Fruit fly (Drosophila melanogaster) whole organism, pupa: Measurements from ENCODE around the gene TTLL4A.
A peak's percentile ranks its signal among the peaks of the same experiment; 100 is the strongest.

ENCODE experiments used
- CG10348 ChIP-seq: fragments of 200-800 bp; sonication (Bioruptor generic); IDR thresholded peaks from 2 replicates; pipeline ENCODE4 v1.3.6; 2022; ENCODE audit warnings: missing biosample characterization, missing genetic modification characterization
- CG12605 ChIP-seq: fragments of 200-800 bp; sonication (Bioruptor generic); IDR thresholded peaks from 2 replicates; pipeline ENCODE4 v1.3.6; 2022; ENCODE audit warnings: missing biosample characterization, missing genetic modification characterization
- CG13204 ChIP-seq: fragments of 200-800 bp; sonication (Bioruptor generic); optimal IDR thresholded peaks from 2 replicates; lab custom pipeline; 2018; ENCODE audit warnings: missing biosample characterization, mild to moderate bottlenecking, missing genetic modification characterization, moderate library complexity
- CG14655 ChIP-seq: fragments of 200-800 bp; sonication (Bioruptor generic); optimal IDR thresholded peaks from 3 replicates; lab custom pipeline; 2017; ENCODE audit warnings: mild to moderate bottlenecking, missing biosample characterization, missing genetic modification reagents, missing genetic modification characterization
- CG15710 ChIP-seq: fragments of 200-800 bp; sonication (Bioruptor generic); optimal IDR thresholded peaks from 2 replicates; lab custom pipeline; 2018; ENCODE audit warnings: missing biosample characterization, mild to moderate bottlenecking, missing genetic modification characterization, moderate library complexity
- CG17806 ChIP-seq: fragments of 200-800 bp; sonication (Bioruptor generic); optimal IDR thresholded peaks from 2 replicates; lab custom pipeline; 2018; ENCODE audit warnings: missing biosample characterization, mild to moderate bottlenecking, missing genetic modification characterization, moderate library complexity
- CG32121 ChIP-seq: fragments of 200-800 bp; sonication (Bioruptor generic); IDR thresholded peaks from 2 replicates; pipeline ENCODE4 v1.3.6; 2022; ENCODE audit warnings: missing biosample characterization, missing genetic modification characterization
- CG34367 ChIP-seq: fragments of 200-800 bp; sonication (Bioruptor generic); optimal IDR thresholded peaks from 2 replicates; lab custom pipeline; 2018; ENCODE audit warnings: missing biosample characterization, mild to moderate bottlenecking, missing genetic modification characterization
- CG4496 ChIP-seq: fragments of 200-800 bp; sonication (Bioruptor generic); IDR thresholded peaks from 3 replicates; pipeline ENCODE4 v1.3.6; 2022; ENCODE audit warnings: missing biosample characterization, missing genetic modification characterization
- CG8159 ChIP-seq: fragments of 200-800 bp; sonication (Bioruptor generic); optimal IDR thresholded peaks from 3 replicates; lab custom pipeline; 2018; ENCODE audit warnings: missing biosample characterization, mild to moderate bottlenecking, missing genetic modification characterization, moderate library complexity
- CG8301 ChIP-seq: fragments of 200-800 bp; sonication (Bioruptor generic); optimal IDR thresholded peaks from 2 replicates; lab custom pipeline; 2018; ENCODE audit warnings: missing biosample characterization, mild to moderate bottlenecking, missing genetic modification characterization
- CG9948 ChIP-seq: fragments of 200-800 bp; sonication (Bioruptor generic); optimal IDR thresholded peaks from 2 replicates; lab custom pipeline; 2018; ENCODE audit warnings: missing biosample characterization, mild to moderate bottlenecking, missing genetic modification characterization, moderate library complexity
- D1 ChIP-seq: fragments of 200-800 bp; sonication (Bioruptor generic); optimal IDR thresholded peaks from 2 replicates; lab custom pipeline; 2018; ENCODE audit warnings: missing biosample characterization, mild to moderate bottlenecking, missing genetic modification characterization, moderate library complexity
- EcR ChIP-seq: fragments of 200-800 bp; sonication (Bioruptor generic); optimal IDR thresholded peaks from 3 replicates; lab custom pipeline; 2019; ENCODE audit warnings: missing biosample characterization, missing genetic modification characterization, mild to moderate bottlenecking, moderate library complexity, missing genetic modification reagents
- Ets98B ChIP-seq: fragments of 200-800 bp; sonication (Bioruptor generic); IDR thresholded peaks from 2 replicates; pipeline ENCODE4 v1.3.6; 2022; ENCODE audit warnings: missing biosample characterization, missing genetic modification characterization
- Pif1A ChIP-seq: fragments of 200-800 bp; sonication (Bioruptor generic); optimal IDR thresholded peaks from 3 replicates; lab custom pipeline; 2016; ENCODE audit warnings: missing biosample characterization, missing genetic modification characterization
- Pif1B ChIP-seq: fragments of 200-800 bp; sonication (Bioruptor generic); optimal IDR thresholded peaks from 3 replicates; lab custom pipeline; 2016; ENCODE audit warnings: missing biosample characterization, missing genetic modification characterization
- Snoo ChIP-seq: fragments of 200-800 bp; sonication (Bioruptor generic); optimal IDR thresholded peaks from 3 replicates; lab custom pipeline; 2017; ENCODE audit warnings: missing biosample characterization, mild to moderate bottlenecking, missing genetic modification characterization, inconsistent platforms
- fd96Ca ChIP-seq: fragments of 200-800 bp; sonication (Bioruptor generic); IDR thresholded peaks from 3 replicates; pipeline ENCODE4 v1.3.6; 2022; ENCODE audit warnings: missing biosample characterization, missing genetic modification characterization
- gl ChIP-seq: fragments of 200-800 bp; sonication (Bioruptor generic); optimal IDR thresholded peaks from 2 replicates; lab custom pipeline; 2018; ENCODE audit warnings: missing biosample characterization, mild to moderate bottlenecking, missing genetic modification characterization
- rn ChIP-seq: fragments of 200-800 bp; sonication (Bioruptor generic); IDR thresholded peaks from 2 replicates; pipeline ENCODE4 v1.3.6; 2022; ENCODE audit warnings: missing biosample characterization, missing genetic modification characterization

Gene TTLL4A

DNA sequence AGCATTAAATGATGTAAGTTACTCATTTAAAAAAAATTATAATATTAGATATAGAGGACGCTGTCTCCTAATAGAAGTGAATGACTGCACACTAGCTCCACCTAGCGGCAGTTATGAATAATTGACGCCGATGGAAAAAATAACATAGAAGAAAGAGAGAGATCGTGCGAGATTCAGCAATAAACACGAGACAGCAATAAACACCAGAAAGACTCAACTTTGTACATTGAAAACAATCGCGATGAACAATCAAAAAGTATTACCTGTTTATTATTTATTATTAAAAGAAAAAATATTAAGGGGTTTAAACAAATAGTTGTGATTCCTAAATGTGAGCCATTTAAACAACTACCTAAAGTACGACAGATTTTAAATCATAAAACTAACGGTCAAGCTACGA lies 3.1 kb upstream of the TTLL4A start:
- TF ChIP-seq CG10348 (GFP tag; lab: Robert Waterston, UW) (no peak), CG8301 (tag; lab: Kevin White, UChicago) (no peak), Ets98B (peak; percentile 70), CG4496 (GFP tag; lab: Robert Waterston, UW) (peak; percentile 52; the same call in 2 of the 3 replicates), Pif1B (GFP tag; lab: Kevin White, UChicago) (no peak), Snoo (tag; lab: Kevin White, UChicago) (no peak), CG32121 (peak; percentile 46), EcR (GFP tag; lab: Kevin White, UChicago) (no peak), CG15710 (tag; lab: Kevin White, UChicago) (no peak), CG8159 (tag; lab: Kevin White, UChicago) (no peak), CG17806 (tag; lab: Kevin White, UChicago) (peak; percentile 6)

DNA sequence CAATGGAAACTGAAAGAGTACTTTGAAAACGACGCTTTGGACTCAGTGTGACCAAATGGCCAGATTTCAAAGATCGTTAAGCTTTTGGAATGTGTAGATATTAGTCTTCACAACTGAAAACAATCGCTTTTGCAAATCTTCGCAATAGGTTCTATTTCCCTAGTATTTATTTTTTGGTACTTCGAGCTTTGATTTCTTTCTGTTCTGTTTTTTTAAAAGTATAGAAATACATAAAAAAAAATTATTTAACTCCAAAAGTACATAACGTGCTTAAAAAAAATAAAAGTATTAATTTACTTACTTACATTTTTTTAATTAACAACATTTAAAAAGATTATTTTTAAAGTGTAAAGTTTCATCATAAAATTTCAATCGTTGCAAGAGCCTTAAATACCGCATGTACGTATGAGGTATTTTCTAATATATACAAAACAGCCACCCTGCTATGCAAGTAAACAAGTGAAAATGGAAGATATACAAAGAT lies 1.8 kb upstream of the TTLL4A start, which contains the start of the genes piwi and CG12253:
TSS of gene piwi (minus strand) at position 51 of the 484 bp plus-strand sequence.
TSS of gene CG12253 (plus strand) at position 437 of the 484 bp plus-strand sequence.
- no peak for TF ChIP-seq CG32121
- TF ChIP-seq CG9948 (tag; lab: Kevin White, UChicago), result peak; percentile 74
- no peak for TF ChIP-seq EcR (GFP tag; lab: Kevin White, UChicago)
- peak; percentile 85 for TF ChIP-seq CG15710 (tag; lab: Kevin White, UChicago)
- TF ChIP-seq CG10348 (GFP tag; lab: Robert Waterston, UW), result no peak; the same call in 1 of the 2 replicates
- TF ChIP-seq Snoo (tag; lab: Kevin White, UChicago), result peak; percentile 55
- peak; percentile 70 for TF ChIP-seq CG34367 (tag; lab: Kevin White, UChicago)
- TF ChIP-seq, all 21 proteins: peak for 4

DNA sequence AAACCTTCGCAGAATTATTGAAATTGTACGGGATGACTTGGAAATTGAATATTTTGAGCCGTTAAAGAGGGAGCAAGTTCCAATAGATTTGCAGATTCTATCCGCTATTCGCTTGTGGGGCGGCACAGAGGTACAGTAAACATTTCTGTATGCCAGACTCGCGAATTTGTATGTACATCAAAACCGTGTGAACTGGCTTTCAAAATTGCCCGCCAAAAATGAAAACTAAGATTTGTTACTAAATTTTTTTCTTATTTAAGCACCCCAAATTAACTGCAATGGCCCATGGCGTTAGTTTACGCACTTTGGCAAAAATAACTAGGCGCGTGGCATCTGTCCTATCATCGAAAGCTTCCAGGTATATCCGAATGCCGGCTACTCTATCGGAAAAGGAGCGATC lies 1.2 kb upstream of the TTLL4A start:
- TF ChIP-seq EcR (GFP tag; lab: Kevin White, UChicago), result no peak
- TF ChIP-seq rn, result no peak
- no peak for TF ChIP-seq CG32121
- TF ChIP-seq CG8301 (tag; lab: Kevin White, UChicago), result no peak
- TF ChIP-seq CG13204 (GFP tag; lab: Kevin White, UChicago), result no peak

DNA sequence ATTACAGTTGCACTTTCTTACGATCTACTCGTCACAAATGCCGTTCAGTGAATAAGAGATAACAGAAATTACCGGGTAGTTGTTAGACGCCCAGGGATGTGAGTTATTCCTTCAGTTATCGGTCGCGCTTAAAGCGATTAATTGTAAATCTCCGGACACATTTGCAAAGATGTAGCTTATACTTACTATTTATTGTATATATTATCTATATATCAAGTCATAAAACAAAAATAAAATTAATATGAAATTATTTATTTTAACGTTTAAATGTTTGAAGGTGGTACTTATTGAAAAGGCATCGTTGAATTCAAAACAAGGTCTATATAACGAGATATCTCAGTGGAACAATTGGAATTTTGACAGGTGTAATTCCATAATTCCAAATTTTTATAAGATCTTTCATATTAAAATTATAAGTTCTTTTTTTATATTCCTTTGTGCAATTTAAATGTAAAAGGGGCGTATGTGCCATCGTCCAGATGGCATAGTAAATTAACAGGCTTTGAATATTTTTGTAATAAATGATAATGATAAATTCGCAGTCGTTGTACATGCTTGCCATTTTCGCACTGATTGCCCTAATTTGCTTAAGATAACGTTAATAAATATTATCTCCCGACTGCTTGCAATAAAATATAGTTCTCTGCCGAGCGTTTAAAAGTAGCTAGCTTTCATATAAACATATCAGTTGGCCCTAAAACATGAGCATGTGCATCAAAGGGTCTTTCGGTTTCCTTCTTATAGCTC lies 12.3 kb downstream of the TTLL4A start, which contains the start of the genes aub and lectin-33A:
TSS of gene aub (minus strand) at position 101 of the 747 bp plus-strand sequence.
TSS of gene lectin-33A (plus strand) at position 697 of the 747 bp plus-strand sequence.
- no peak for TF ChIP-seq Pif1A (GFP tag; lab: Kevin White, UChicago)
- TF ChIP-seq D1 (tag; lab: Kevin White, UChicago), result no peak
- no peak for TF ChIP-seq fd96Ca
- no peak for TF ChIP-seq CG34367 (tag; lab: Kevin White, UChicago)
- no peak for TF ChIP-seq rn
- TF ChIP-seq CG12605 (GFP tag; lab: Robert Waterston, UW), result no peak
- TF ChIP-seq CG10348 (GFP tag; lab: Robert Waterston, UW), result no peak
- TF ChIP-seq CG9948 (tag; lab: Kevin White, UChicago), result no peak
- no peak for TF ChIP-seq EcR (GFP tag; lab: Kevin White, UChicago)
- TF ChIP-seq CG8159 (tag; lab: Kevin White, UChicago), result no peak
- TF ChIP-seq gl, result no peak
- no peak for TF ChIP-seq CG17806 (tag; lab: Kevin White, UChicago)
- no peak for TF ChIP-seq Ets98B
- no peak for TF ChIP-seq Pif1B (GFP tag; lab: Kevin White, UChicago)
- no peak for TF ChIP-seq CG8301 (tag; lab: Kevin White, UChicago)
- TF ChIP-seq Snoo (tag; lab: Kevin White, UChicago), result no peak
- TF ChIP-seq CG4496 (GFP tag; lab: Robert Waterston, UW), result no peak
- TF ChIP-seq CG13204 (GFP tag; lab: Kevin White, UChicago), result no peak
- TF ChIP-seq CG14655 (GFP tag; lab: Kevin White, UChicago), result no peak

DNA sequence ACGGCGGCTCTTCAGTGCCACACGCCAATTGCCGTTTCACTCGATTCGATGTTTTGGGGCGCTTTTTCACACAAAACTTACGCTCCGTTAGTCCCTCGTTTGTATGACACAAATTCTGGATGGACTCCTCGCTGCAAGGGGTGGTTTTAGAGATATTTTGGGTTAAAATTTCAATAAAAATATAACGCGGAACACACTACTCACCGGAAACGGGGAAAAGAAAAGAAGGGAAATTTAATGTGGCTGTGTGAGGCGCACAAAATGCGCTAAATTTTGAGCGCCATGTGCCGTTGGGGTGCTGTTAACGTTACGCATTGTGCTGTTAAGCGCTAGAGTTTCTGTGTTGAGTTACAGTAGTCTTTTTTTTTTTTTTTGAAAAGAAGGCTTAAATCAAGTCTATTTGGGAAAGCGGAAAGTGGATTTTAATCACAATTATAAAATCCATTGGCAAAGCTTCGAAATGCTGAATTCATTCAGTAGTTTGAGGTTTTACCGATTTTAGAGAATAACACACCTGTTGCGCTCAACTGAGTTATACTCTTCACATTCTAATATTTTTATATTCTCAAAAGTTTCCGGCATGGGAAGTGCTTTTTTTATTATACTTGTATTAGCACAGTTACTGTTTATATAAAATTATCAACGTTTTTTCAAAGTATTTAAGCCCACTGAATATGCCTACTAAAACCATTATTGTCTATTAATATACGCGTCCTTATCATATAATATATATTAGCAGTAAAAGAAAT lies 14.9 kb downstream of the TTLL4A start, which contains the start of gene RpL9:
TSS of gene RpL9 (minus strand) at position 265 of the 749 bp plus-strand sequence.
- peak; percentile 83 for TF ChIP-seq Snoo (tag; lab: Kevin White, UChicago)
- peak; percentile 51 for TF ChIP-seq gl
- TF ChIP-seq CG9948 (tag; lab: Kevin White, UChicago), result no peak
- TF ChIP-seq CG17806 (tag; lab: Kevin White, UChicago), result peak; percentile 30

DNA sequence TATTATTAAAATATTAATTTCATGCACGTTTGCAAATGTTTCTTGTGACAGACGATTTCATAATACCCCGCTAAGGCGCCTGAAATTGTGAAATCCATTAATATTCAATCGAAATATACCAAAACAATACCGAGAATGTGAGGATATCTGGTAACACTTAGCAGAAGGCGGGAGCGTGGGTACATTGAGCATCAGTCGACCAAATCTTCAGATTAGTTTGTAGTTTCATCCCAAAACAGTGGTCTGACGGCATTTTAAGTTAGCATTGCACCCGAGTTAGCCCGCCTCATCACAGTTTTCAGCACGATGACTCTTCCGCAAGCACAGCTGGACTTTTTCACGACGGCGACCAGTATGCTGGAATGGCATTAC lies 15.5 kb downstream of the TTLL4A start, which contains the start of gene Nup154:
TSS of gene Nup154 (plus strand) at position 147 of the 372 bp plus-strand sequence.
- TF ChIP-seq D1 (tag; lab: Kevin White, UChicago) (no peak), CG13204 (GFP tag; lab: Kevin White, UChicago) (no peak)
- TF ChIP-seq, all 21 proteins: peak for 0
